Worm (Caenorhabditis elegans) whole organism, L3 larva: ENCODE measurements around the gene cdk-4.

Source experiments
- aly-2 ChIP-seq: fragments of 150-350 bp; optimal IDR thresholded peaks from 2 replicates; lab custom pipeline; 2014; ENCODE audit warnings: missing biosample characterization, missing genetic modification characterization
- ama-1 ChIP-seq: fragments of 150-350 bp; optimal IDR thresholded peaks from 2 replicates; lab custom pipeline; 2018
- ceh-16 ChIP-seq: sonication (generic microtip); optimal IDR thresholded peaks from 2 replicates; lab custom pipeline; 2017; ENCODE audit warnings: missing biosample characterization, missing genetic modification characterization
- fos-1 ChIP-seq: fragments of 150-350 bp; optimal IDR thresholded peaks from 2 replicates; lab custom pipeline; 2014; ENCODE audit warnings: missing biosample characterization, missing genetic modification characterization
- jun-1 ChIP-seq: fragments of 150-350 bp; optimal IDR thresholded peaks from 2 replicates; lab custom pipeline; 2014; ENCODE audit warnings: missing biosample characterization, missing genetic modification reagents, missing genetic modification characterization
- nhr-25 ChIP-seq: sonication (generic microtip); optimal IDR thresholded peaks from 2 replicates; lab custom pipeline; 2017; ENCODE audit warnings: missing biosample characterization, missing genetic modification characterization
- nhr-28 ChIP-seq: fragments of 150-350 bp; optimal IDR thresholded peaks from 2 replicates; lab custom pipeline; 2014; ENCODE audit warnings: missing biosample characterization, missing genetic modification characterization
- nhr-43 ChIP-seq: sonication (generic microtip); optimal IDR thresholded peaks from 2 replicates; lab custom pipeline; 2016; ENCODE audit warnings: mild to moderate bottlenecking, missing genetic modification characterization, missing compliant biosample characterization; ENCODE audit not compliant: poor library complexity, severe bottlenecking
- pha-4 ChIP-seq: fragments of 150-350 bp; optimal IDR thresholded peaks from 2 replicates; lab custom pipeline; 2014; ENCODE audit warnings: missing biosample characterization, missing genetic modification reagents, missing genetic modification characterization
- snpc-4 ChIP-seq: fragments of 150-350 bp; optimal IDR thresholded peaks from 2 replicates; lab custom pipeline; 2014; ENCODE audit warnings: missing biosample characterization, missing genetic modification characterization
- tbx-2 ChIP-seq: sonication (generic microtip); optimal IDR thresholded peaks from 2 replicates; lab custom pipeline; 2016; ENCODE audit warnings: mild to moderate bottlenecking, missing genetic modification characterization, missing compliant biosample characterization
- unc-39 ChIP-seq: sonication (generic microtip); optimal IDR thresholded peaks from 4 replicates; lab custom pipeline; 2017; ENCODE audit warnings: missing biosample characterization, missing genetic modification characterization
- unc-62 ChIP-seq: fragments of 150-350 bp; sonication (generic microtip); optimal IDR thresholded peaks from 4 replicates; lab custom pipeline; 2014; ENCODE audit warnings: missing biosample characterization, missing genetic modification reagents, missing genetic modification characterization
- ztf-11 ChIP-seq: fragments of 150-350 bp; optimal IDR thresholded peaks from 2 replicates; lab custom pipeline; 2014; ENCODE audit warnings: missing biosample characterization, missing genetic modification characterization

- no peak for TF ChIP-seq jun-1 (tag; lab: Kevin White, UChicago)
- no peak for TF ChIP-seq ceh-16 (tag; lab: Kevin White, UChicago)
- no peak for TF ChIP-seq tbx-2 (tag; lab: Kevin White, UChicago)
- no peak for TF ChIP-seq aly-2 (tag; lab: Kevin White, UChicago)
- peak; percentile 37 for TF ChIP-seq snpc-4 (tag; lab: Kevin White, UChicago)
- TF ChIP-seq nhr-43 (tag; lab: Kevin White, UChicago), result no peak
- TF ChIP-seq pha-4, result no peak
- TF ChIP-seq fos-1 (tag; lab: Kevin White, UChicago), result no peak
- TF ChIP-seq nhr-28 (tag; lab: Kevin White, UChicago), result no peak
- no peak for TF ChIP-seq ztf-11 (tag; lab: Kevin White, UChicago)
- TF ChIP-seq nhr-25 (tag; lab: Kevin White, UChicago), result no peak
- TF ChIP-seq unc-39, result no peak
- no peak for TF ChIP-seq ama-1 (lab: Kevin White, UChicago)
- TF ChIP-seq unc-62 (GFP tag; lab: Kevin White, UChicago), result no peak
Measured at ce11 chrX:13502282-13502681, 16.4 kb downstream of the cdk-4 start.
